Worm (Caenorhabditis elegans): ENCODE data around the gene mdf-2.

mdf-2 gene

DNA sequence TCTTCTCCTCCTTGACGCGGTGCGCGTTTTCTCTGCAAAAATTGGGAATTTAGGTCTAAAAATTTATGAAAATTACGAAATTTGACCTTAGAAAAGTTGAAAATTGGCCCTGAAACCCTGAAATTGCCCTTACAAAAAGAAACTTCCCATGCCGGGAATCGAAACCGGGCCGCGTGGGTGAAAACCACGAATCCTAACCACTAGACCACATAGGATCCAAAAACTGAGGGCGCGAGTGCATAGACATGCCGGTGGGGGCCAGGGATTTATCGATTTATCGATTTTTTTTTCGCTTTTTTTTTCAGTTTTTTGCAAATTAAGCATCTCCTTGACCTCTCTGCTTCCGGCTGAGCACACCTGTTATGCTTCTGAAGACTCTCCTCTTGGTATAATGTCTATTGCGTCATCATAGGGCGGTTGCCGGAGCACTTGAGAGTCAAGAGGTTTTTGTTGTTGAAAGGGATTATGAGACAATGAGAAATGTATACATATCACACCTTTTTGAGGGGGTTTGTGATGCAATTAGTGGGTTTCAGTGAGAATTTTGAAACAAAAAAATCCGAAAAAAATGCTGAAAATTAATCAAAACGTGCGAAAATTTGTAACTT lies 1.2 kb downstream of the mdf-2 start (continued):
- peak; percentile 40 for TF ChIP-seq elt-2 (tag; optimal IDR thresholded peaks at IDR 0.05)
- no peak for TF ChIP-seq fkh-6 (tag; optimal IDR thresholded peaks at IDR 0.05)
- TF ChIP-seq ceh-18 (tag; optimal IDR thresholded peaks at IDR 0.05): no peak
- TF ChIP-seq unc-3 (GFP tag; conservative IDR thresholded peaks at IDR 0.05): 0 out of 2 replicates have a peak, but pooled peaks have one; percentile 57
- no peak for TF ChIP-seq unc-3 (tag; optimal IDR thresholded peaks at IDR 0.05)
- peak; percentile 92 for TF ChIP-seq ceh-48 (tag; optimal IDR thresholded peaks at IDR 0.05)
- TF ChIP-seq pros-1 (tag; optimal IDR thresholded peaks at IDR 0.05): no peak
- peak; percentile 4 for TF ChIP-seq ceh-31 (tag; optimal IDR thresholded peaks at IDR 0.05)
- TF ChIP-seq ama-1 (optimal IDR thresholded peaks at IDR 0.05): no peak
- TF ChIP-seq pqm-1 (tag; optimal IDR thresholded peaks at IDR 0.05): no peak
- TF ChIP-seq ttx-3 (tag; optimal IDR thresholded peaks at IDR 0.05): peak; percentile 56
- no peak for TF ChIP-seq elt-4 (tag; optimal IDR thresholded peaks at IDR 0.05)
- TF ChIP-seq ceh-19 (GFP tag; optimal IDR thresholded peaks at IDR 0.05): no peak
- no peak for TF ChIP-seq fkh-10 (GFP tag; optimal IDR thresholded peaks at IDR 0.05)
- no peak for TF ChIP-seq mec-3 (tag; optimal IDR thresholded peaks at IDR 0.05; ENCODE audit: borderline replicate concordance)
- TF ChIP-seq pha-2 (tag; optimal IDR thresholded peaks at IDR 0.05): peak; percentile 47
- TF ChIP-seq gmeb-2 (tag; optimal IDR thresholded peaks at IDR 0.05): peak; percentile 52
- TF ChIP-seq C38D4.7 (GFP tag; optimal IDR thresholded peaks at IDR 0.05): peak; percentile 44
- no peak for TF ChIP-seq ahr-1 (tag; optimal IDR thresholded peaks at IDR 0.05)
- no peak for TF ChIP-seq unc-42 (tag; optimal IDR thresholded peaks at IDR 0.05)
- TF ChIP-seq zip-5 (tag; optimal IDR thresholded peaks at IDR 0.05): no peak
- TF ChIP-seq pha-4 (tag; optimal IDR thresholded peaks at IDR 0.05): no peak
- no peak for TF ChIP-seq nfya-1 (tag; optimal IDR thresholded peaks at IDR 0.05)
- no peak for TF ChIP-seq lim-6 (tag; optimal IDR thresholded peaks at IDR 0.05)
- TF ChIP-seq ceh-6 (GFP tag; optimal IDR thresholded peaks at IDR 0.05): peak; percentile 40
- peak; percentile 63 for TF ChIP-seq K02D7.2 (tag; optimal IDR thresholded peaks at IDR 0.05)
- TF ChIP-seq ceh-2 (tag; optimal IDR thresholded peaks at IDR 0.05): no peak
- TF ChIP-seq tbx-2 (tag; optimal IDR thresholded peaks at IDR 0.05): peak; percentile 42
- no peak for TF ChIP-seq ceh-24 (tag; optimal IDR thresholded peaks at IDR 0.05)
- peak; percentile 61 for TF ChIP-seq che-1 (tag; optimal IDR thresholded peaks at IDR 0.05)
- TF ChIP-seq sox-4 (tag; optimal IDR thresholded peaks at IDR 0.05): peak; percentile 38
- TF ChIP-seq nhr-232 (tag; optimal IDR thresholded peaks at IDR 0.05): peak; percentile 16
- TF ChIP-seq F13H6.1 (tag; optimal IDR thresholded peaks at IDR 0.05): no peak
- no peak for TF ChIP-seq tbx-7 (tag; optimal IDR thresholded peaks at IDR 0.05)
- TF ChIP-seq ceh-22 (tag; optimal IDR thresholded peaks at IDR 0.05): no peak
- no peak for TF ChIP-seq nhr-11 (tag; optimal IDR thresholded peaks at IDR 0.05)
- no peak for TF ChIP-seq ceh-30 (tag; optimal IDR thresholded peaks at IDR 0.05)
- no peak for TF ChIP-seq hlh-6 (tag; optimal IDR thresholded peaks at IDR 0.05)
- TF ChIP-seq ceh-14 (tag; optimal IDR thresholded peaks at IDR 0.05): peak; percentile 13
- TF ChIP-seq unc-86 (tag; optimal IDR thresholded peaks at IDR 0.05): peak; percentile 43
- TF ChIP-seq pag-3 (tag; optimal IDR thresholded peaks at IDR 0.05; ENCODE audit: borderline replicate concordance): no peak

DNA sequence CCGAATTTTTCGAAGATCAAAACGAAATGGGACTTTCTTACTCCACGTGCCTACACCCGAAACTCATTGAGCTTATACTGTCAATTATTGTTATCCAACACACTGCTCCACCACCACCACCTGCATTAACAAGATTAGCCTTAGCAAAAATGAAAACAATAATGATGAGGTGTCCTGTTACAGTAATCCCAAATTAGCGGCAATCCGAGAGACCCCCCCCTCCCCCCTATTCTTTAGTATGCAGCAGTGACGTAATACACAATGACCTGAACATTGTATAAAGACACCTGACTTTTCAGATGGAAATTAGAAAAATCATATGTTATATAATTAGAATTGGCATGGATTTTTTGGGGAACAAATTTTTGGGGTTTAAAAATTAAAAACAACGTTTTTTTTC lies 5.9 kb downstream of the mdf-2 start:
- TF ChIP-seq pag-3 (tag; optimal IDR thresholded peaks at IDR 0.05; ENCODE audit: borderline replicate concordance): no peak
- no peak for TF ChIP-seq mec-3 (tag; optimal IDR thresholded peaks at IDR 0.05; ENCODE audit: borderline replicate concordance)
- no peak for TF ChIP-seq tbx-2 (tag; optimal IDR thresholded peaks at IDR 0.05)
- TF ChIP-seq ahr-1 (tag; optimal IDR thresholded peaks at IDR 0.05): no peak
- no peak for TF ChIP-seq ets-4 (tag; optimal IDR thresholded peaks at IDR 0.05)
- no peak for TF ChIP-seq nhr-232 (tag; optimal IDR thresholded peaks at IDR 0.05)
- no peak for TF ChIP-seq nhr-11 (tag; optimal IDR thresholded peaks at IDR 0.05)
- TF ChIP-seq T23F11.4 (GFP tag; optimal IDR thresholded peaks at IDR 0.05): no peak
- TF ChIP-seq eyg-1 (tag; optimal IDR thresholded peaks at IDR 0.05): no peak
- no peak for TF ChIP-seq ceh-30 (tag; optimal IDR thresholded peaks at IDR 0.05)
- no peak for TF ChIP-seq K09A11.1 (tag; optimal IDR thresholded peaks at IDR 0.05; ENCODE audit: insufficient read depth)
- no peak for TF ChIP-seq ceh-9 (tag; optimal IDR thresholded peaks at IDR 0.05)
- TF ChIP-seq pha-2 (tag; optimal IDR thresholded peaks at IDR 0.05): no peak
